Fruit fly (Drosophila melanogaster) whole organism: ENCODE data around the gene CG14818.

Experiments
- Dll ChIP-seq: fragments of >200 bp; optimal IDR thresholded peaks from 2 replicates; lab custom pipeline; 2017
- psq ChIP-seq: fragments of >200 bp; optimal IDR thresholded peaks from 2 replicates; lab custom pipeline; 2017

dm6 chrX:1842875-1843274 lies 36.7 kb downstream of the CG14818 start:
- TF ChIP-seq Dll (lab: Kevin White, UChicago) = no peak
- no peak for TF ChIP-seq psq (lab: Kevin White, UChicago)
